Worm (Caenorhabditis elegans): Measurements from ENCODE around the gene atz-1.

ce11 chrIV:12364964-12365363 is 11.0 kb downstream of the atz-1 start:
- TF ChIP-seq him-1 (tag; optimal IDR thresholded peaks at IDR 0.05): no peak
- TF ChIP-seq W03F9.2 (tag; optimal IDR thresholded peaks at IDR 0.05): no peak
